Fruit fly (Drosophila melanogaster): Measurements from ENCODE around the gene yata.

- TF ChIP-seq CG8478 (optimal IDR thresholded peaks at IDR 0.05): no peak
- no peak for TF ChIP-seq CTCF (optimal IDR thresholded peaks at IDR 0.05)
Measured at dm6 chr3R:29797183-29797582, 48.2 kb downstream of the yata start.

Data from S2 (cell line).